Fruit fly (Drosophila melanogaster) whole organism, embryonic: ENCODE results near the gene jus.

Source experiments
- Atf-2 ChIP-seq: fragments of 200-800 bp; sonication (Bioruptor generic); optimal IDR thresholded peaks from 2 replicates; lab custom pipeline; 2016; ENCODE audit warnings: missing biosample characterization, missing genetic modification characterization
- CG10366 ChIP-seq: fragments of 200-800 bp; sonication (Bioruptor generic); IDR thresholded peaks from 2 replicates; pipeline ENCODE4 v1.3.6; 2022; ENCODE audit warnings: missing biosample characterization, missing genetic modification characterization
- CG12236 ChIP-seq: fragments of 200-800 bp; sonication (Bioruptor generic); optimal IDR thresholded peaks from 2 replicates; lab custom pipeline; 2016; ENCODE audit warnings: missing biosample characterization, missing genetic modification characterization
- CG1233 ChIP-seq: fragments of 200-800 bp; sonication (Bioruptor generic); optimal IDR thresholded peaks from 4 replicates; lab custom pipeline; 2018; ENCODE audit warnings: missing biosample characterization, mild to moderate bottlenecking, missing genetic modification characterization
- CG12391 ChIP-seq: fragments of 200-800 bp; sonication (Bioruptor generic); optimal IDR thresholded peaks from 3 replicates; lab custom pipeline; 2018; ENCODE audit warnings: missing biosample characterization, mild to moderate bottlenecking, missing genetic modification characterization, moderate library complexity
- CG12769 ChIP-seq: fragments of 200-800 bp; sonication (Bioruptor generic); optimal IDR thresholded peaks from 2 replicates; lab custom pipeline; 2019; ENCODE audit warnings: missing biosample characterization, mild to moderate bottlenecking, missing genetic modification characterization, moderate library complexity
- CG1602 ChIP-seq: fragments of 200-800 bp; sonication (Bioruptor generic); optimal IDR thresholded peaks from 3 replicates; lab custom pipeline; 2016; ENCODE audit warnings: missing biosample characterization, missing genetic modification characterization
- CG17612 ChIP-seq: fragments of 200-800 bp; sonication (Bioruptor generic); IDR thresholded peaks from 2 replicates; pipeline ENCODE4 v1.3.6; 2022; ENCODE audit warnings: missing biosample characterization, missing genetic modification characterization
- CG18262 ChIP-seq: fragments of 200-800 bp; optimal IDR thresholded peaks from 3 replicates; lab custom pipeline; 2019; ENCODE audit warnings: missing biosample characterization, mild to moderate bottlenecking, missing genetic modification characterization, moderate library complexity
- CG2199 ChIP-seq: fragments of 200-800 bp; sonication (Bioruptor generic); IDR thresholded peaks from 3 replicates; pipeline ENCODE4 v1.3.6; 2022; ENCODE audit warnings: missing biosample characterization, missing genetic modification characterization
- CG2202 ChIP-seq: fragments of 200-800 bp; sonication (Bioruptor generic); optimal IDR thresholded peaks from 2 replicates; lab custom pipeline; 2018; ENCODE audit warnings: missing biosample characterization, mild to moderate bottlenecking, missing genetic modification characterization
- CG30431 ChIP-seq: fragments of 200-800 bp; sonication (Bioruptor generic); optimal IDR thresholded peaks from 2 replicates; lab custom pipeline; 2017; ENCODE audit warnings: missing biosample characterization, missing genetic modification characterization
- CG4707 ChIP-seq: fragments of 200-800 bp; sonication (Bioruptor generic); optimal IDR thresholded peaks from 2 replicates; lab custom pipeline; 2018; ENCODE audit warnings: missing biosample characterization, mild to moderate bottlenecking, missing genetic modification characterization, moderate library complexity
- CG6175 ChIP-seq: fragments of 200-800 bp; sonication (Bioruptor generic); IDR thresholded peaks from 3 replicates; pipeline ENCODE4 v1.3.6; 2022; ENCODE audit warnings: missing biosample characterization, missing genetic modification characterization
- CG7786 ChIP-seq: fragments of 200-800 bp; sonication (Bioruptor generic); optimal IDR thresholded peaks from 2 replicates; lab custom pipeline; 2016; ENCODE audit warnings: missing biosample characterization, missing genetic modification characterization
- CG8478 ChIP-seq: fragments of >200 bp; optimal IDR thresholded peaks from 2 replicates; lab custom pipeline; 2018
- CG8924 ChIP-seq: fragments of 200-800 bp; optimal IDR thresholded peaks from 3 replicates; lab custom pipeline; 2019; ENCODE audit warnings: missing biosample characterization, mild to moderate bottlenecking, missing genetic modification characterization, moderate library complexity
- CG9727 ChIP-seq: fragments of 200-800 bp; sonication (Bioruptor generic); optimal IDR thresholded peaks from 3 replicates; lab custom pipeline; 2017; ENCODE audit warnings: missing biosample characterization, mild to moderate bottlenecking, missing genetic modification characterization
- Camta ChIP-seq: fragments of 200-800 bp; sonication (Bioruptor generic); optimal IDR thresholded peaks from 2 replicates; lab custom pipeline; 2016; ENCODE audit warnings: missing biosample characterization, missing genetic modification characterization
- Chrac-16 ChIP-seq: fragments of 200-800 bp; sonication (Bioruptor generic); optimal IDR thresholded peaks from 3 replicates; lab custom pipeline; 2016; ENCODE audit warnings: missing biosample characterization, missing genetic modification characterization
- CkIIα-i1 ChIP-seq: fragments of 200-800 bp; sonication (Bioruptor generic); IDR thresholded peaks from 2 replicates; pipeline ENCODE4 v1.3.6; 2022; ENCODE audit warnings: missing biosample characterization, missing genetic modification characterization
- Dll ChIP-seq: fragments of 200-800 bp; sonication (Bioruptor generic); IDR thresholded peaks from 4 replicates; pipeline ENCODE4 v1.3.6; 2022; ENCODE audit warnings: missing biosample characterization, missing genetic modification characterization; ENCODE audit not compliant: partially characterized antibody
- HLH3B ChIP-seq: fragments of 200-800 bp; sonication (Bioruptor generic); IDR thresholded peaks from 2 replicates; pipeline ENCODE4 v1.3.6; 2022; ENCODE audit warnings: missing biosample characterization, missing genetic modification characterization
- HLH54F ChIP-seq: fragments of 200-800 bp; sonication (Bioruptor generic); optimal IDR thresholded peaks from 3 replicates; lab custom pipeline; 2016; ENCODE audit warnings: missing biosample characterization, missing genetic modification characterization
- Hr39 ChIP-seq: fragments of >200 bp; optimal IDR thresholded peaks from 2 replicates; lab custom pipeline; 2017
- MBD-R2 ChIP-seq: fragments of 200-800 bp; sonication (Bioruptor generic); IDR thresholded peaks from 2 replicates; pipeline ENCODE4 v1.3.6; 2022; ENCODE audit warnings: missing biosample characterization, missing genetic modification characterization
- Max ChIP-seq: fragments of 200-800 bp; sonication (Bioruptor generic); optimal IDR thresholded peaks from 2 replicates; lab custom pipeline; 2016; ENCODE audit warnings: missing biosample characterization, mild to moderate bottlenecking, missing genetic modification characterization
- Oli ChIP-seq: fragments of 200-800 bp; sonication (Bioruptor generic); optimal IDR thresholded peaks from 2 replicates; lab custom pipeline; 2018; ENCODE audit warnings: missing biosample characterization, mild to moderate bottlenecking, missing genetic modification characterization, moderate library complexity
- Poxn ChIP-seq: fragments of 200-800 bp; sonication (Bioruptor generic); IDR thresholded peaks from 2 replicates; pipeline ENCODE4 v1.3.6; 2022; ENCODE audit warnings: missing biosample characterization, missing genetic modification characterization
- Rx ChIP-seq: fragments of 200-800 bp; sonication (Bioruptor generic); IDR thresholded peaks from 2 replicates; pipeline ENCODE4 v1.3.6; 2022; ENCODE audit warnings: missing biosample characterization, missing genetic modification characterization
- Spps ChIP-seq: fragments of 200-800 bp; sonication (Bioruptor generic); optimal IDR thresholded peaks from 2 replicates; lab custom pipeline; 2018; ENCODE audit warnings: missing biosample characterization, mild to moderate bottlenecking, missing genetic modification characterization
- ab ChIP-seq: fragments of 200-800 bp; sonication (Bioruptor generic); optimal IDR thresholded peaks from 2 replicates; lab custom pipeline; 2016; ENCODE audit warnings: missing biosample characterization, missing genetic modification characterization
- btn ChIP-seq: fragments of 200-800 bp; sonication (Bioruptor generic); optimal IDR thresholded peaks from 2 replicates; lab custom pipeline; 2016; ENCODE audit warnings: missing biosample characterization, missing genetic modification characterization
- chm ChIP-seq: fragments of 200-800 bp; sonication (Bioruptor generic); IDR thresholded peaks from 2 replicates; pipeline ENCODE4 v1.3.6; 2022; ENCODE audit warnings: missing biosample characterization, missing genetic modification characterization
- corto ChIP-seq: fragments of 200-800 bp; sonication (Bioruptor generic); optimal IDR thresholded peaks from 2 replicates; lab custom pipeline; 2016; ENCODE audit warnings: missing biosample characterization, mild to moderate bottlenecking, missing genetic modification characterization, moderate library complexity
- crc ChIP-seq: fragments of 200-800 bp; sonication (Bioruptor generic); optimal IDR thresholded peaks from 2 replicates; lab custom pipeline; 2016; ENCODE audit warnings: missing biosample characterization, missing genetic modification characterization
- dmrt11E ChIP-seq: fragments of 200-800 bp; sonication (Bioruptor generic); optimal IDR thresholded peaks from 3 replicates; lab custom pipeline; 2018; ENCODE audit warnings: missing biosample characterization, mild to moderate bottlenecking, missing genetic modification characterization, moderate library complexity
- grau ChIP-seq: fragments of 200-800 bp; optimal IDR thresholded peaks from 3 replicates; lab custom pipeline; 2019; ENCODE audit warnings: missing biosample characterization, mild to moderate bottlenecking, missing genetic modification characterization, moderate library complexity
- hb ChIP-seq: fragments of 200-800 bp; sonication (Bioruptor generic); IDR thresholded peaks from 3 replicates; pipeline ENCODE4 v1.3.6; 2022; ENCODE audit warnings: missing biosample characterization, missing genetic modification characterization; ENCODE audit not compliant: partially characterized antibody
- jumu ChIP-seq: fragments of 200-800 bp; sonication (Bioruptor generic); optimal IDR thresholded peaks from 3 replicates; lab custom pipeline; 2016; ENCODE audit warnings: missing biosample characterization, missing genetic modification characterization
- lilli ChIP-seq: fragments of 200-800 bp; sonication (Bioruptor generic); optimal IDR thresholded peaks from 3 replicates; lab custom pipeline; 2016; ENCODE audit warnings: missing biosample characterization, missing genetic modification characterization
- nom ChIP-seq: fragments of 200-800 bp; sonication (Bioruptor generic); optimal IDR thresholded peaks from 2 replicates; lab custom pipeline; 2017; ENCODE audit warnings: missing biosample characterization, missing genetic modification characterization, mild to moderate bottlenecking, moderate library complexity, missing genetic modification reagents
- oc ChIP-seq: fragments of 200-800 bp; sonication (Bioruptor generic); optimal IDR thresholded peaks from 2 replicates; lab custom pipeline; 2018; ENCODE audit warnings: missing biosample characterization, mild to moderate bottlenecking, missing genetic modification characterization, moderate library complexity
- pan ChIP-seq, 4 experiments: fragments of >200 bp in 3 of 4; fragments of 200-800 bp in 1 of 4; sonication (Bioruptor generic) in 1 of 4; optimal IDR thresholded peaks in 3 of 4; IDR thresholded peaks in 1 of 4; 2 replicates each; pipeline versions ENCODE4 v1.3.6 to Lab custom; 2017 to 2022; ENCODE audit warnings: missing biosample characterization in 2 of 4, missing genetic modification characterization in 2 of 4, mixed read lengths in 1 of 4
- peb ChIP-seq: fragments of 200-800 bp; sonication (Bioruptor generic); IDR thresholded peaks from 2 replicates; pipeline ENCODE4 v1.3.6; 2022; ENCODE audit warnings: missing biosample characterization, missing genetic modification characterization
- pho ChIP-seq: fragments of 200-800 bp; sonication (Bioruptor generic); optimal IDR thresholded peaks from 2 replicates; lab custom pipeline; 2016; ENCODE audit warnings: missing biosample characterization, missing genetic modification characterization
- phol ChIP-seq: fragments of 200-800 bp; sonication (Bioruptor generic); optimal IDR thresholded peaks from 3 replicates; lab custom pipeline; 2018; ENCODE audit warnings: missing biosample characterization, mild to moderate bottlenecking, missing genetic modification characterization, moderate library complexity
- rib ChIP-seq: fragments of 200-800 bp; sonication (Bioruptor generic); IDR thresholded peaks from 2 replicates; pipeline ENCODE4 v1.3.6; 2022; ENCODE audit warnings: missing biosample characterization, missing genetic modification characterization
- scrt ChIP-seq: fragments of 200-800 bp; sonication (Bioruptor generic); optimal IDR thresholded peaks from 2 replicates; lab custom pipeline; 2018; ENCODE audit warnings: missing biosample characterization, mild to moderate bottlenecking, missing genetic modification characterization, moderate library complexity
- trem ChIP-seq: fragments of 200-800 bp; optimal IDR thresholded peaks from 3 replicates; lab custom pipeline; 2019; ENCODE audit warnings: missing biosample characterization, mild to moderate bottlenecking, missing genetic modification characterization, moderate library complexity
- unc-4 ChIP-seq: fragments of 200-800 bp; sonication (Bioruptor generic); IDR thresholded peaks from 2 replicates; pipeline ENCODE4 v1.3.6; 2022; ENCODE audit warnings: missing biosample characterization, missing genetic modification characterization; ENCODE audit not compliant: partially characterized antibody
- wek ChIP-seq: fragments of 200-800 bp; sonication (Bioruptor generic); optimal IDR thresholded peaks from 3 replicates; lab custom pipeline; 2018; ENCODE audit warnings: missing biosample characterization, mild to moderate bottlenecking, missing genetic modification characterization, moderate library complexity
- zf30C ChIP-seq: fragments of 200-800 bp; sonication (Bioruptor generic); optimal IDR thresholded peaks from 3 replicates; lab custom pipeline; 2018; ENCODE audit warnings: missing biosample characterization, mild to moderate bottlenecking, missing genetic modification characterization

Gene jus

dm6 chr3R:29218001-29218400, 23.2 kb upstream of the jus start (continued):
- TF ChIP-seq nom (GFP tag; lab: Kevin White, UChicago) (no peak), btn (GFP tag; lab: Kevin White, UChicago) (no peak), trem (tag; lab: Kevin White, UChicago) (no peak), CG12391 (tag; lab: Kevin White, UChicago) (peak; percentile 29), CG8924 (tag; lab: Kevin White, UChicago) (no peak), ab (GFP tag; lab: Kevin White, UChicago) (no peak), CG18262 (tag; lab: Kevin White, UChicago) (peak; percentile 57), scrt (GFP tag; lab: Kevin White, UChicago) (no peak), CG7786 (GFP tag; lab: Kevin White, UChicago) (no peak), Oli (tag; lab: Kevin White, UChicago) (no peak), CG12236 (GFP tag; lab: Kevin White, UChicago) (no peak), Spps (tag; lab: Kevin White, UChicago) (no peak), dmrt11E (tag; lab: Kevin White, UChicago) (peak; percentile 50), chm (GFP tag; lab: Robert Waterston, UW) (no peak), CG10366 (GFP tag; lab: Robert Waterston, UW) (no peak), rib (no peak), peb (GFP tag; lab: Robert Waterston, UW) (no peak), Atf-2 (no peak), pho (no peak), CkIIα-i1 (no peak), Camta (GFP tag; lab: Kevin White, UChicago) (no peak), MBD-R2 (GFP tag; lab: Robert Waterston, UW) (no peak), Rx (GFP tag; lab: Robert Waterston, UW) (no peak), CG8478 (no peak), CG30431 (GFP tag; lab: Kevin White, UChicago) (no peak), zf30C (GFP tag; lab: Kevin White, UChicago) (peak; percentile 44), corto (GFP tag; lab: Kevin White, UChicago) (no peak), unc-4 (GFP tag; lab: Robert Waterston, UW) (no peak), lilli (GFP tag; lab: Kevin White, UChicago) (no peak), Max (GFP tag; lab: Kevin White, UChicago) (no peak), CG2199 (no peak), Chrac-16 (GFP tag; lab: Kevin White, UChicago) (no peak), wek (GFP tag; lab: Kevin White, UChicago) (no peak), pan (optimal IDR thresholded peaks at IDR 0.05; lab: Kevin White, UChicago) (no peak), pan (GFP tag; optimal IDR thresholded peaks at IDR 0.05 in 1 of 2, IDR thresholded peaks at IDR 0.05 in 1 of 2) (no peak), Dll (no peak), CG6175 (GFP tag; lab: Robert Waterston, UW) (no peak), crc (GFP tag; lab: Kevin White, UChicago) (no peak), CG1602 (GFP tag; lab: Kevin White, UChicago) (no peak), CG2202 (no peak), jumu (no peak), CG1233 (GFP tag; lab: Kevin White, UChicago) (no peak), hb (GFP tag; lab: Robert Waterston, UW) (no peak), Hr39 (no peak), phol (no peak), CG12769 (tag; lab: Kevin White, UChicago) (no peak), CG17612 (GFP tag; lab: Robert Waterston, UW) (no peak), CG9727 (GFP tag; lab: Kevin White, UChicago) (no peak), CG4707 (GFP tag; lab: Kevin White, UChicago) (no peak), grau (tag; lab: Kevin White, UChicago) (peak; percentile 7), HLH54F (GFP tag; lab: Kevin White, UChicago) (no peak), oc (tag; lab: Kevin White, UChicago) (no peak), Poxn (GFP tag; lab: Robert Waterston, UW) (no peak), HLH3B (GFP tag; lab: Robert Waterston, UW) (no peak)
